Worm (Caenorhabditis elegans) whole organism, mixed stage, embryonic: ENCODE data around the gene K09C6.8.

ENCODE experiments used
- M03D4.4 ChIP-seq: sonication (generic microtip); optimal IDR thresholded peaks from 2 replicates; lab custom pipeline; 2017; ENCODE audit warnings: mild to moderate bottlenecking, missing genetic modification characterization, missing compliant biosample characterization
- bed-3 ChIP-seq: fragments of 200-800 bp; sonication (Bioruptor generic); optimal IDR thresholded peaks from 3 replicates; lab custom pipeline; 2018; ENCODE audit warnings: mild to moderate bottlenecking, missing genetic modification characterization, moderate library complexity, missing compliant biosample characterization
- ceh-39 ChIP-seq: fragments of 150-350 bp; optimal IDR thresholded peaks from 2 replicates; lab custom pipeline; 2014; ENCODE audit warnings: missing biosample characterization, missing genetic modification characterization
- ceh-43 ChIP-seq: fragments of 200-800 bp; sonication (Bioruptor generic); optimal IDR thresholded peaks from 2 replicates; lab custom pipeline; 2018; ENCODE audit warnings: mild to moderate bottlenecking, missing genetic modification characterization, moderate library complexity, missing compliant biosample characterization
- ceh-83 ChIP-seq: fragments of 200-800 bp; sonication (Bioruptor generic); optimal IDR thresholded peaks from 2 replicates; lab custom pipeline; 2018; ENCODE audit warnings: mild to moderate bottlenecking, missing genetic modification characterization, missing compliant biosample characterization
- ces-1 ChIP-seq: fragments of 150-350 bp; optimal IDR thresholded peaks from 2 replicates; lab custom pipeline; 2014; ENCODE audit warnings: missing biosample characterization, missing genetic modification reagents, missing genetic modification characterization
- cnd-1 ChIP-seq: fragments of 200-800 bp; sonication (Bioruptor generic); optimal IDR thresholded peaks from 2 replicates; lab custom pipeline; 2018; ENCODE audit warnings: mild to moderate bottlenecking, missing genetic modification characterization, missing compliant biosample characterization
- drap-1 ChIP-seq: fragments of 200-800 bp; sonication (Bioruptor generic); optimal IDR thresholded peaks from 3 replicates; lab custom pipeline; 2018; ENCODE audit warnings: mild to moderate bottlenecking, missing genetic modification characterization, missing compliant biosample characterization
- elt-1 ChIP-seq: sonication (generic microtip); optimal IDR thresholded peaks from 2 replicates; lab custom pipeline; 2017; ENCODE audit warnings: missing genetic modification characterization, mild to moderate bottlenecking, missing compliant biosample characterization, antibody characterized with exemption, moderate library complexity, borderline replicate concordance; ENCODE audit not compliant: insufficient read depth
- elt-3 ChIP-seq: fragments of 150-350 bp; optimal IDR thresholded peaks from 2 replicates; lab custom pipeline; 2014; ENCODE audit warnings: missing biosample characterization, missing genetic modification characterization
- flh-1 ChIP-seq: fragments of 200-800 bp; sonication (Bioruptor generic); optimal IDR thresholded peaks from 2 replicates; lab custom pipeline; 2018; ENCODE audit warnings: mild to moderate bottlenecking, missing genetic modification characterization, moderate library complexity, missing compliant biosample characterization
- hlh-1 ChIP-seq: fragments of 150-350 bp; optimal IDR thresholded peaks from 2 replicates; lab custom pipeline; 2014; ENCODE audit warnings: missing biosample characterization, missing genetic modification reagents, missing genetic modification characterization
- lin-13 ChIP-seq: fragments of 150-350 bp; optimal IDR thresholded peaks from 2 replicates; lab custom pipeline; 2014; ENCODE audit warnings: missing biosample characterization, missing genetic modification characterization
- lin-32 ChIP-seq: fragments of 200-800 bp; sonication (Bioruptor generic); optimal IDR thresholded peaks from 2 replicates; lab custom pipeline; 2018; ENCODE audit warnings: mild to moderate bottlenecking, missing genetic modification characterization, missing compliant biosample characterization
- lsy-2 ChIP-seq: fragments of 150-350 bp; optimal IDR thresholded peaks from 2 replicates; lab custom pipeline; 2014; ENCODE audit warnings: missing biosample characterization, missing genetic modification characterization
- mab-5 ChIP-seq: fragments of 150-350 bp; optimal IDR thresholded peaks from 2 replicates; lab custom pipeline; 2014; ENCODE audit warnings: missing biosample characterization, missing genetic modification characterization
- mls-2 ChIP-seq: sonication (generic microtip); optimal IDR thresholded peaks from 2 replicates; lab custom pipeline; 2016; ENCODE audit warnings: mild to moderate bottlenecking, missing genetic modification characterization, moderate library complexity, missing compliant biosample characterization
- nhr-12 ChIP-seq: fragments of 150-350 bp; optimal IDR thresholded peaks from 2 replicates; lab custom pipeline; 2014; ENCODE audit warnings: missing biosample characterization, missing genetic modification characterization
- nhr-2 ChIP-seq: fragments of 150-350 bp; optimal IDR thresholded peaks from 2 replicates; lab custom pipeline; 2014; ENCODE audit warnings: missing biosample characterization, missing genetic modification characterization
- nhr-237 ChIP-seq: fragments of 150-350 bp; optimal IDR thresholded peaks from 2 replicates; lab custom pipeline; 2014; ENCODE audit warnings: missing biosample characterization, missing genetic modification characterization
- nhr-28 ChIP-seq: fragments of 150-350 bp; optimal IDR thresholded peaks from 2 replicates; lab custom pipeline; 2014; ENCODE audit warnings: missing biosample characterization, missing genetic modification characterization
- nhr-76 ChIP-seq: sonication (generic microtip); optimal IDR thresholded peaks from 2 replicates; lab custom pipeline; 2017; ENCODE audit warnings: missing biosample characterization, missing genetic modification characterization
- pha-4 ChIP-seq: fragments of 150-350 bp; optimal IDR thresholded peaks from 2 replicates; lab custom pipeline; 2018; ENCODE audit warnings: missing biosample characterization, missing genetic modification reagents, missing genetic modification characterization
- sem-2 ChIP-seq: fragments of 200-800 bp; sonication (Bioruptor generic); optimal IDR thresholded peaks from 2 replicates; lab custom pipeline; 2018; ENCODE audit warnings: mild to moderate bottlenecking, missing genetic modification characterization, missing compliant biosample characterization
- snpc-4 ChIP-seq: fragments of 150-350 bp; optimal IDR thresholded peaks from 2 replicates; lab custom pipeline; 2014; ENCODE audit warnings: missing biosample characterization, missing genetic modification characterization
- sptf-1 ChIP-seq: sonication (generic microtip); optimal IDR thresholded peaks from 2 replicates; lab custom pipeline; 2017; ENCODE audit warnings: mild to moderate bottlenecking, missing genetic modification characterization, moderate library complexity, missing compliant biosample characterization
- tbx-8 ChIP-seq: fragments of 200-800 bp; sonication (Bioruptor generic); optimal IDR thresholded peaks from 2 replicates; lab custom pipeline; 2018; ENCODE audit warnings: mild to moderate bottlenecking, missing genetic modification characterization, moderate library complexity, missing compliant biosample characterization
- unc-39 ChIP-seq: fragments of 150-350 bp; optimal IDR thresholded peaks from 2 replicates; lab custom pipeline; 2014; ENCODE audit warnings: missing biosample characterization, missing genetic modification characterization
- unc-62 ChIP-seq: fragments of 150-350 bp; optimal IDR thresholded peaks from 2 replicates; lab custom pipeline; 2014; ENCODE audit warnings: missing biosample characterization, missing genetic modification reagents, missing genetic modification characterization
- zip-8 ChIP-seq: fragments of 150-350 bp; optimal IDR thresholded peaks from 2 replicates; lab custom pipeline; 2014; ENCODE audit warnings: missing biosample characterization, missing genetic modification characterization
- ztf-11 ChIP-seq: fragments of 150-350 bp; optimal IDR thresholded peaks from 2 replicates; lab custom pipeline; 2014; ENCODE audit warnings: missing biosample characterization, missing genetic modification characterization

K09C6.8 gene

ce11 chrV:854966-855365 is 11.9 kb upstream of the K09C6.8 start, which contains the start of gene K09C6.9:
Gene K09C6.9, minus strand, starts transcription at chrV:855066.
- TF ChIP-seq nhr-28 (tag; lab: Kevin White, UChicago): no peak
- TF ChIP-seq ceh-83 (GFP tag; lab: Kevin White, UChicago): no peak
- no peak for TF ChIP-seq zip-8 (tag; lab: Kevin White, UChicago)
- no peak for TF ChIP-seq sptf-1 (tag; lab: Kevin White, UChicago)
- no peak for TF ChIP-seq M03D4.4
- TF ChIP-seq hlh-1 (tag; lab: Kevin White, UChicago): no peak
- TF ChIP-seq mab-5 (tag; lab: Kevin White, UChicago): no peak
- TF ChIP-seq pha-4 (tag; lab: Kevin White, UChicago): no peak
- TF ChIP-seq nhr-76 (tag; lab: Kevin White, UChicago): no peak
- no peak for TF ChIP-seq sem-2 (GFP tag; lab: Kevin White, UChicago)
- TF ChIP-seq lin-32: no peak
- no peak for TF ChIP-seq lsy-2 (tag; lab: Kevin White, UChicago)
- no peak for TF ChIP-seq bed-3 (GFP tag; lab: Kevin White, UChicago)
- no peak for TF ChIP-seq nhr-237 (tag; lab: Kevin White, UChicago)
- no peak for TF ChIP-seq nhr-12 (tag; lab: Kevin White, UChicago)
- no peak for TF ChIP-seq flh-1 (GFP tag; lab: Kevin White, UChicago)
- no peak for TF ChIP-seq elt-3

ce11 chrV:852184-852583 is 9.2 kb upstream of the K09C6.8 start, which contains the start of gene K09C6.3:
Gene K09C6.3, plus strand, starts transcription at chrV:852484.
- no peak for TF ChIP-seq nhr-76 (tag; lab: Kevin White, UChicago)
- no peak for TF ChIP-seq lin-13 (tag; lab: Kevin White, UChicago)
- TF ChIP-seq zip-8 (tag; lab: Kevin White, UChicago): no peak
- TF ChIP-seq mls-2: no peak
- TF ChIP-seq ceh-39 (tag; lab: Kevin White, UChicago): no peak
- TF ChIP-seq drap-1 (GFP tag; lab: Kevin White, UChicago): no peak

DNA sequence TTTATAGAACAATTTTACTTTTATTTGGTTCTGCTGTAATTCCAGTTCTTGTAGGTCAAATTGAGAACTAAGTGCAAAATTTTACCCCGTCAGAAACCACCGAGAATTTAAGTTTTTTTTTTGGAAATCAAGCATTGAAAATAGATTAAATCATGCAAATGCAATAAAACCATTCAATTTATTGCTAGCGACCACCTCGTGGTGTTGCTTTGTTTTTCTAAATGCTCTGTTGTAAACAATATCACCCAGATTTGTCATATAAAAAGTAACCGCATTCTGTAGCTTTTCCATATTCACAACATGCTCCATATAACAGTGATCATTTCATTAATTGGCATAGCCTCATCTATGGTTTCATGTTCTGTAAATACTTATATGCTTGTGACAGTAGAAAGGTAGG is 6.5 kb upstream of the K09C6.8 start, which contains the start of gene srbc-12:
TSS of gene srbc-12 (plus strand) at position 301 of the 400 bp plus-strand sequence.
- no peak for TF ChIP-seq zip-8 (tag; lab: Kevin White, UChicago)
- TF ChIP-seq M03D4.4: no peak
- no peak for TF ChIP-seq nhr-12 (tag; lab: Kevin White, UChicago)
- TF ChIP-seq, all 35 proteins: peak for 0

ce11 chrV:849042-849441 is 6.0 kb upstream of the K09C6.8 start:
- TF ChIP-seq nhr-237 (tag; lab: Kevin White, UChicago): no peak
- no peak for TF ChIP-seq M03D4.4
- no peak for TF ChIP-seq drap-1 (GFP tag; lab: Kevin White, UChicago)
- TF ChIP-seq bed-3 (GFP tag; lab: Kevin White, UChicago): no peak
- no peak for TF ChIP-seq zip-8 (tag; lab: Kevin White, UChicago)
- TF ChIP-seq mls-2: no peak
- TF ChIP-seq ces-1: no peak
- TF ChIP-seq pha-4 (tag; lab: Kevin White, UChicago): no peak
- TF ChIP-seq nhr-2 (tag; lab: Kevin White, UChicago): no peak
- no peak for TF ChIP-seq snpc-4
- TF ChIP-seq elt-3: no peak
- no peak for TF ChIP-seq mab-5 (tag; lab: Kevin White, UChicago)
- TF ChIP-seq flh-1 (GFP tag; lab: Kevin White, UChicago): no peak
- TF ChIP-seq ceh-43 (GFP tag; lab: Kevin White, UChicago): no peak
- no peak for TF ChIP-seq unc-39
- TF ChIP-seq lin-13 (tag; lab: Kevin White, UChicago): no peak
- TF ChIP-seq elt-1 (tag; lab: Kevin White, UChicago): no peak
- TF ChIP-seq sem-2 (GFP tag; lab: Kevin White, UChicago): no peak
- no peak for TF ChIP-seq tbx-8 (GFP tag; lab: Kevin White, UChicago)
- no peak for TF ChIP-seq ceh-83 (GFP tag; lab: Kevin White, UChicago)

- TF ChIP-seq nhr-76 (tag; lab: Kevin White, UChicago) (no peak), lin-13 (tag; lab: Kevin White, UChicago) (no peak), bed-3 (GFP tag; lab: Kevin White, UChicago) (no peak), ceh-83 (GFP tag; lab: Kevin White, UChicago) (no peak), flh-1 (GFP tag; lab: Kevin White, UChicago) (no peak)
Measured at ce11 chrV:847521-847920, 4.5 kb upstream of the K09C6.8 start, which contains the start of gene srbc-13. Gene srbc-13, plus strand, starts transcription at chrV:847821.

DNA sequence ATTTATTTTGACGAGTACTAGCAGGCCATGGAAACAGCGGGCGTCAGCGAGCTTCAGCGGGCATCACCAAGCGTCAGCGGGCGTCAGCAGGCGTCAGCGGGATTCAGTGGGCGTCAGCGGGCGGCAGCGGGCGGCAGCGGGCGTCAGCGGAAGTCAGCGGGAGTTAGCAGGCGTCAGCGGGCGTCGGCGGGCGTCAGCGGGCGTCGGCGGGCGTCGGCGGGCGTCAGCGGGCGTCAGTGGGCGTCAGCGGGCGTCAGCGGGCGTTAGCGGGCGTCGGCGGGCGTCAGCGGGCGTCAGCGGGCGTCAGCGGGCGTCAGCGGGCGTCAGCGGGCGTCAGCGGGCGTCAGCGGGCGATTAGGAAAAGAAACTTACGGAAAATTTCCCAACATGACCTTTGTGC is 407 bp downstream of the K09C6.8 start:
- TF ChIP-seq nhr-12 (tag; lab: Kevin White, UChicago): no peak
- TF ChIP-seq nhr-237 (tag; lab: Kevin White, UChicago): no peak
- TF ChIP-seq cnd-1 (tag; lab: Kevin White, UChicago): no peak
- no peak for TF ChIP-seq unc-62 (GFP tag; lab: Kevin White, UChicago)
- no peak for TF ChIP-seq ztf-11
- TF ChIP-seq lsy-2 (tag; lab: Kevin White, UChicago): no peak
- TF ChIP-seq unc-39: no peak
- no peak for TF ChIP-seq elt-1 (tag; lab: Kevin White, UChicago)
- no peak for TF ChIP-seq ceh-43 (GFP tag; lab: Kevin White, UChicago)
- no peak for TF ChIP-seq elt-3
- TF ChIP-seq hlh-1 (tag; lab: Kevin White, UChicago): no peak
- TF ChIP-seq sptf-1 (tag; lab: Kevin White, UChicago): no peak
- no peak for TF ChIP-seq zip-8 (tag; lab: Kevin White, UChicago)
- no peak for TF ChIP-seq mab-5 (tag; lab: Kevin White, UChicago)
